Fruit fly (Drosophila melanogaster) whole organism, embryonic: ENCODE results near the gene crq.

ENCODE experiments used
- Antp ChIP-seq: fragments of 200-800 bp; sonication (Bioruptor generic); optimal IDR thresholded peaks from 3 replicates; lab custom pipeline; 2016; ENCODE audit warnings: missing biosample characterization, missing genetic modification characterization
- CG10267 ChIP-seq: fragments of 200-800 bp; sonication (Bioruptor generic); optimal IDR thresholded peaks from 2 replicates; lab custom pipeline; 2018; ENCODE audit warnings: missing biosample characterization, mild to moderate bottlenecking, missing genetic modification characterization, moderate library complexity
- CG31441 ChIP-seq: fragments of 200-800 bp; sonication (Bioruptor generic); IDR thresholded peaks from 2 replicates; pipeline ENCODE4 v1.3.6; 2022; ENCODE audit warnings: missing biosample characterization, missing genetic modification characterization
- CG32772 ChIP-seq: fragments of 200-800 bp; sonication (Bioruptor generic); IDR thresholded peaks from 2 replicates; pipeline ENCODE4 v1.3.6; 2022; ENCODE audit warnings: missing biosample characterization, missing genetic modification characterization
- CG33557 ChIP-seq: fragments of 200-800 bp; sonication (Bioruptor generic); optimal IDR thresholded peaks from 2 replicates; lab custom pipeline; 2019; ENCODE audit warnings: missing biosample characterization, mild to moderate bottlenecking, missing genetic modification characterization, moderate library complexity
- CG3407 ChIP-seq: fragments of 200-800 bp; sonication (Bioruptor generic); optimal IDR thresholded peaks from 2 replicates; lab custom pipeline; 2018; ENCODE audit warnings: missing biosample characterization, mild to moderate bottlenecking, missing genetic modification characterization
- CG6175 ChIP-seq: fragments of 200-800 bp; sonication (Bioruptor generic); IDR thresholded peaks from 3 replicates; pipeline ENCODE4 v1.3.6; 2022; ENCODE audit warnings: missing biosample characterization, missing genetic modification characterization
- CG6272 ChIP-seq: fragments of 200-800 bp; sonication (Bioruptor generic); IDR thresholded peaks from 2 replicates; pipeline ENCODE4 v1.3.6; 2022; ENCODE audit warnings: missing biosample characterization, missing genetic modification characterization
- CG6765 ChIP-seq: fragments of 200-800 bp; sonication (Bioruptor generic); optimal IDR thresholded peaks from 3 replicates; lab custom pipeline; 2017; ENCODE audit warnings: missing biosample characterization, mild to moderate bottlenecking, missing genetic modification characterization
- CG7987 ChIP-seq: fragments of 200-800 bp; sonication (Bioruptor generic); optimal IDR thresholded peaks from 2 replicates; lab custom pipeline; 2018; ENCODE audit warnings: missing biosample characterization, mild to moderate bottlenecking, missing genetic modification characterization, moderate library complexity
- CG8765 ChIP-seq: fragments of 200-800 bp; sonication (Bioruptor generic); IDR thresholded peaks from 2 replicates; pipeline ENCODE4 v1.3.6; 2022; ENCODE audit warnings: missing biosample characterization, missing genetic modification characterization
- CG8924 ChIP-seq: fragments of 200-800 bp; optimal IDR thresholded peaks from 3 replicates; lab custom pipeline; 2019; ENCODE audit warnings: missing biosample characterization, mild to moderate bottlenecking, missing genetic modification characterization, moderate library complexity
- Doc2 ChIP-seq: fragments of 200-800 bp; sonication (Bioruptor generic); IDR thresholded peaks from 2 replicates; pipeline ENCODE4 v1.3.6; 2022; ENCODE audit warnings: missing biosample characterization, missing genetic modification characterization
- Drgx ChIP-seq: fragments of 200-800 bp; sonication (Bioruptor generic); IDR thresholded peaks from 2 replicates; pipeline ENCODE4 v1.3.6; 2022; ENCODE audit warnings: missing biosample characterization, missing genetic modification characterization
- E2f1 ChIP-seq: fragments of 200-800 bp; sonication (Bioruptor generic); IDR thresholded peaks from 2 replicates; pipeline ENCODE4 v1.3.6; 2022; ENCODE audit warnings: missing biosample characterization, missing genetic modification characterization
- Ets65A ChIP-seq: fragments of 200-800 bp; sonication (Bioruptor generic); peaks from one replicate; lab custom pipeline; 2016; ENCODE audit warnings: missing biosample characterization, missing genetic modification characterization
- Ets97D ChIP-seq: fragments of 200-800 bp; sonication (Bioruptor generic); optimal IDR thresholded peaks from 3 replicates; lab custom pipeline; 2016; ENCODE audit warnings: missing biosample characterization, missing genetic modification characterization
- HLH54F ChIP-seq: fragments of 200-800 bp; sonication (Bioruptor generic); optimal IDR thresholded peaks from 3 replicates; lab custom pipeline; 2016; ENCODE audit warnings: missing biosample characterization, missing genetic modification characterization
- Hmr ChIP-seq: fragments of 200-800 bp; sonication (Bioruptor generic); optimal IDR thresholded peaks from 3 replicates; lab custom pipeline; 2017; ENCODE audit warnings: mild to moderate bottlenecking, missing biosample characterization, missing genetic modification reagents, missing genetic modification characterization
- MBD-R2 ChIP-seq: fragments of 200-800 bp; sonication (Bioruptor generic); IDR thresholded peaks from 2 replicates; pipeline ENCODE4 v1.3.6; 2022; ENCODE audit warnings: missing biosample characterization, missing genetic modification characterization
- Med ChIP-seq: fragments of 200-800 bp; sonication (Bioruptor generic); peaks from one replicate; lab custom pipeline; 2016; ENCODE audit warnings: missing biosample characterization, missing genetic modification characterization, mild to moderate bottlenecking, inconsistent platforms, moderate library complexity
- Myb ChIP-seq: fragments of 200-800 bp; sonication (Bioruptor generic); optimal IDR thresholded peaks from 2 replicates; lab custom pipeline; 2016; ENCODE audit warnings: missing biosample characterization, missing genetic modification characterization
- Opbp ChIP-seq: fragments of 200-800 bp; sonication (Bioruptor generic); IDR thresholded peaks from 3 replicates; pipeline ENCODE4 v1.3.6; 2022; ENCODE audit warnings: missing biosample characterization, missing genetic modification characterization; ENCODE audit not compliant: partially characterized antibody
- PHDP ChIP-seq: fragments of 200-800 bp; sonication (Bioruptor generic); optimal IDR thresholded peaks from 3 replicates; lab custom pipeline; 2018; ENCODE audit warnings: missing biosample characterization, mild to moderate bottlenecking, missing genetic modification characterization, moderate library complexity
- Pdp1 ChIP-seq, 2 experiments: fragments of 200-800 bp; sonication (Bioruptor generic); optimal IDR thresholded peaks; 3 replicates each; lab custom pipeline; 2016; ENCODE audit warnings: missing biosample characterization in 2 of 2, missing genetic modification characterization in 2 of 2, mild to moderate bottlenecking in 1 of 2, moderate library complexity in 1 of 2
- Rx ChIP-seq: fragments of 200-800 bp; sonication (Bioruptor generic); IDR thresholded peaks from 2 replicates; pipeline ENCODE4 v1.3.6; 2022; ENCODE audit warnings: missing biosample characterization, missing genetic modification characterization
- Sry-β ChIP-seq: fragments of 200-800 bp; sonication (Bioruptor generic); optimal IDR thresholded peaks from 2 replicates; lab custom pipeline; 2018; ENCODE audit warnings: missing biosample characterization, mild to moderate bottlenecking, missing genetic modification characterization, moderate library complexity
- Trl ChIP-seq, 3 experiments: fragments of >200 bp in 2 of 3; fragments of 200-800 bp in 1 of 3; sonication (Bioruptor generic) in 1 of 3; optimal IDR thresholded peaks; 2 replicates in 1 of 3; 3 replicates in 2 of 3; lab custom pipeline; 2016 to 2017; ENCODE audit warnings: missing biosample characterization in 1 of 3, missing genetic modification characterization in 1 of 3
- bbx ChIP-seq: fragments of 200-800 bp; sonication (Bioruptor generic); IDR thresholded peaks from 2 replicates; pipeline ENCODE4 v1.3.6; 2022; ENCODE audit warnings: missing biosample characterization, missing genetic modification characterization; ENCODE audit not compliant: partially characterized antibody
- dmrt11E ChIP-seq: fragments of 200-800 bp; sonication (Bioruptor generic); optimal IDR thresholded peaks from 3 replicates; lab custom pipeline; 2018; ENCODE audit warnings: missing biosample characterization, mild to moderate bottlenecking, missing genetic modification characterization, moderate library complexity
- eve ChIP-seq, 2 experiments: fragments of >200 bp; optimal IDR thresholded peaks; 2 replicates each; lab custom pipeline; 2017; ENCODE audit warnings: missing biosample characterization in 2 of 2, missing genetic modification characterization in 2 of 2
- fd64A ChIP-seq: fragments of 200-800 bp; sonication (Bioruptor generic); optimal IDR thresholded peaks from 3 replicates; lab custom pipeline; 2018; ENCODE audit warnings: missing biosample characterization, mild to moderate bottlenecking, missing genetic modification characterization
- ftz-f1 ChIP-seq: fragments of 200-800 bp; sonication (Bioruptor generic); optimal IDR thresholded peaks from 2 replicates; lab custom pipeline; 2016; ENCODE audit warnings: missing biosample characterization, missing genetic modification characterization
- fu2 ChIP-seq: fragments of 200-800 bp; sonication (Bioruptor generic); optimal IDR thresholded peaks from 2 replicates; lab custom pipeline; 2016; ENCODE audit warnings: missing biosample characterization, missing genetic modification characterization
- gfzf ChIP-seq: fragments of 200-800 bp; sonication (Bioruptor generic); optimal IDR thresholded peaks from 2 replicates; lab custom pipeline; 2016; ENCODE audit warnings: missing biosample characterization, mild to moderate bottlenecking, missing genetic modification characterization, moderate library complexity
- her ChIP-seq: fragments of 200-800 bp; sonication (Bioruptor generic); optimal IDR thresholded peaks from 2 replicates; lab custom pipeline; 2016; ENCODE audit warnings: missing biosample characterization, missing genetic modification characterization
- ind ChIP-seq: fragments of 200-800 bp; sonication (Bioruptor generic); optimal IDR thresholded peaks from 3 replicates; lab custom pipeline; 2016; ENCODE audit warnings: missing biosample characterization, missing genetic modification characterization
- ken ChIP-seq: fragments of 200-800 bp; sonication (Bioruptor generic); IDR thresholded peaks from 3 replicates; pipeline ENCODE4 v1.3.6; 2022; ENCODE audit warnings: missing biosample characterization, missing genetic modification characterization
- maf-S ChIP-seq: fragments of 200-800 bp; sonication (Bioruptor generic); optimal IDR thresholded peaks from 2 replicates; lab custom pipeline; 2016; ENCODE audit warnings: missing biosample characterization, missing genetic modification characterization
- sens ChIP-seq: fragments of 200-800 bp; sonication (Bioruptor generic); peaks from one replicate; lab custom pipeline; 2016; ENCODE audit warnings: missing biosample characterization, missing genetic modification characterization
- sima ChIP-seq: fragments of 200-800 bp; sonication (Bioruptor generic); optimal IDR thresholded peaks from 2 replicates; lab custom pipeline; 2016; ENCODE audit warnings: missing biosample characterization, missing genetic modification characterization
- sisA ChIP-seq: fragments of 200-800 bp; sonication (Bioruptor generic); IDR thresholded peaks from 2 replicates; pipeline ENCODE4 v1.3.6; 2022; ENCODE audit warnings: missing biosample characterization, missing genetic modification characterization
- sob ChIP-seq: fragments of 200-800 bp; sonication (Bioruptor generic); IDR thresholded peaks from 2 replicates; pipeline ENCODE4 v1.3.6; 2022; ENCODE audit warnings: missing biosample characterization, missing genetic modification characterization
- tgo ChIP-seq: fragments of 200-800 bp; sonication (Bioruptor generic); IDR thresholded peaks from 3 replicates; pipeline ENCODE4 v1.3.6; 2022; ENCODE audit warnings: missing biosample characterization, missing genetic modification characterization
- zf30C ChIP-seq: fragments of 200-800 bp; sonication (Bioruptor generic); optimal IDR thresholded peaks from 3 replicates; lab custom pipeline; 2018; ENCODE audit warnings: missing biosample characterization, mild to moderate bottlenecking, missing genetic modification characterization
- zfh2 ChIP-seq: fragments of 200-800 bp; sonication (Bioruptor generic); optimal IDR thresholded peaks from 2 replicates; lab custom pipeline; 2016; ENCODE audit warnings: missing biosample characterization, missing genetic modification characterization

The crq gene

dm6 chr2L:452872-453271 lies at the start of gene crq, which contains the start of gene shv (continued):
- TF ChIP-seq Hmr, result peak; percentile 40
- no peak for TF ChIP-seq dmrt11E (tag; lab: Kevin White, UChicago)
- peak; percentile 52 for TF ChIP-seq CG8924
- peak; percentile 32 for TF ChIP-seq CG33557 (GFP tag; lab: Kevin White, UChicago)
- TF ChIP-seq MBD-R2 (GFP tag; lab: Robert Waterston, UW), result peak; percentile 95
- TF ChIP-seq CG32772, result no peak
- no peak for TF ChIP-seq Rx (GFP tag; lab: Robert Waterston, UW)
- no peak for TF ChIP-seq Sry-β (GFP tag; lab: Kevin White, UChicago)
- no peak for TF ChIP-seq E2f1
- TF ChIP-seq fd64A (GFP tag; lab: Kevin White, UChicago), result no peak
- no peak for TF ChIP-seq Drgx
- TF ChIP-seq zfh2 (GFP tag; lab: Kevin White, UChicago), result no peak
- no peak for TF ChIP-seq CG6765 (GFP tag; lab: Kevin White, UChicago)
- peak; percentile 54 for TF ChIP-seq Myb (GFP tag; lab: Kevin White, UChicago)
- no peak for TF ChIP-seq tgo (GFP tag; lab: Robert Waterston, UW)
- TF ChIP-seq Ets97D, result peak; percentile 32
- no peak for TF ChIP-seq HLH54F (GFP tag; lab: Kevin White, UChicago)
- TF ChIP-seq her, result no peak
- TF ChIP-seq sob, result no peak
- no peak for TF ChIP-seq CG3407 (GFP tag; lab: Kevin White, UChicago)
- TF ChIP-seq gfzf (GFP tag; lab: Kevin White, UChicago), result peak; percentile 61
- TF ChIP-seq zf30C, result peak; percentile 15
- TF ChIP-seq maf-S, result no peak
- TF ChIP-seq Doc2 (GFP tag; lab: Robert Waterston, UW), result no peak
- TF ChIP-seq Antp (GFP tag; lab: Kevin White, UChicago), result no peak

DNA sequence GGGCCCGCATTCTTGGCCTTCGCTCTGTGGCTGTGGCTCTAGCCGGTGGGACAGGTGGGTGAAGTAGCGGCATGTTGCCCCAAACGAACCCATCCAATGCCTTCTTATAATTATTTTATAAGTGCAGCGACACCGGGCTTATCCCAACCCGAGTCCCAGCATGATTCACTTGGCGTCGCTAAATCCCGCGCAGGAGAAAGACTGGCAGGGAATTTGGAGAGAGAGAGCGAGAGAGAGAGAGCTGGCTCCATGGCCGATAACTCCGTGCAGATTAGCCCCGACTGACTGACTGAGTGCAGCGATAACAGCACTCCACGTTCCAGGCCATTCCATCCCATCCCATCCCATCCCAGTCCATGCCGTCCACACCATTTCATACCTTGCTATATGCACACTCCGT lies 48.8 kb upstream of the crq start:
- peak; percentile 47 for TF ChIP-seq Med (GFP tag; lab: Kevin White, UChicago)
- no peak for TF ChIP-seq CG10267
- no peak for TF ChIP-seq Pdp1 (GFP tag; optimal IDR thresholded peaks at IDR 0.05; lab: Kevin White, UChicago)
- peak; percentile 8 for TF ChIP-seq sens (GFP tag; lab: Kevin White, UChicago)
- TF ChIP-seq sima (GFP tag; lab: Kevin White, UChicago), result no peak
- TF ChIP-seq CG31441 (GFP tag; lab: Robert Waterston, UW), result no peak
- no peak for TF ChIP-seq sisA
- no peak for TF ChIP-seq eve (GFP tag; optimal IDR thresholded peaks at IDR 0.05; lab: Kevin White, UChicago)
- peak in 1 of 2 experiments; percentile 24 for TF ChIP-seq Trl (optimal IDR thresholded peaks at IDR 0.05; lab: Kevin White, UChicago)
- TF ChIP-seq Trl (GFP tag; optimal IDR thresholded peaks at IDR 0.05; lab: Kevin White, UChicago), result no peak
- no peak for TF ChIP-seq Opbp (GFP tag; lab: Robert Waterston, UW)
- TF ChIP-seq ken (GFP tag; lab: Robert Waterston, UW), result no peak
- TF ChIP-seq fu2, result no peak

DNA sequence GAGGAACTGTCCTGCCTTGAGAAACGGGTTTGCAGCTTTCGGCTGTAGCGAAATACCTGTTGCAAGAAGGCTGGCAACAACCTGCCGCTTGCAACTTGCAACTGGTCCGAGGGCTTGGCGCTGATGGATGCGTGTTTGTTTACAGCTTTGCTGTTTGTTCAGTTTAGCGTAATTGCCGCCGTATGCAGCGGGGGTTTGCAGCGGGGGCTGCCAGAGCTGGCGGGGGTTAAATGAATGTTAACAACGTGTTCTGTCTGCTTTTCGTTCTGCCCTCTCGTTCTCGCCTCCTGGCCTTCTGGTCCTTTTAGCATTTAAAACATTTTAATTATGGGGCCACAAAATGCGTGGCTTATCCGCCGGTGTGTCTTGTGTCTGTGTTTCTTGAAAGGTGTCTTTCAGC lies 47.1 kb upstream of the crq start:
- TF ChIP-seq ind, result no peak
- 0 out of 3 replicates have a peak, but pooled peaks have one; percentile 42 for TF ChIP-seq CG6175 (GFP tag; lab: Robert Waterston, UW)
- TF ChIP-seq Med (GFP tag; lab: Kevin White, UChicago), result peak; percentile 26
- no peak for TF ChIP-seq PHDP (tag; lab: Kevin White, UChicago)
- no peak for TF ChIP-seq ftz-f1 (GFP tag; lab: Kevin White, UChicago)
- 0 out of 2 replicates have a peak, but pooled peaks have one; percentile 23 for TF ChIP-seq CG8765 (GFP tag; lab: Robert Waterston, UW)
- TF ChIP-seq CG7987 (GFP tag; lab: Kevin White, UChicago), result no peak
- TF ChIP-seq CG6272 (GFP tag; lab: Robert Waterston, UW), result no peak
- peak; percentile 6; the same call in 1 of the 2 replicates for TF ChIP-seq bbx (GFP tag; lab: Robert Waterston, UW)
- TF ChIP-seq Ets65A, result peak; percentile 6
- TF ChIP-seq, all 482 proteins: peak for 5
